Fruit fly (Drosophila melanogaster) whole organism, wandering third instar larva: Measurements from ENCODE around the gene sw.

Experiments used
- Abd-B ChIP-seq: fragments of >200 bp; optimal IDR thresholded peaks from 2 replicates; lab custom pipeline; 2017; ENCODE audit warnings: missing biosample characterization, missing genetic modification characterization
- CG32264 ChIP-seq: fragments of 200-800 bp; sonication (Bioruptor generic); optimal IDR thresholded peaks from 2 replicates; lab custom pipeline; 2016; ENCODE audit warnings: missing biosample characterization, missing genetic modification characterization
- CG9705 ChIP-seq: fragments of 200-800 bp; sonication (Bioruptor generic); optimal IDR thresholded peaks from 2 replicates; lab custom pipeline; 2018; ENCODE audit warnings: missing biosample characterization, mild to moderate bottlenecking, missing genetic modification characterization
- CrebA ChIP-seq: fragments of 200-800 bp; sonication (Bioruptor generic); optimal IDR thresholded peaks from 2 replicates; lab custom pipeline; 2016; ENCODE audit warnings: missing biosample characterization, mild to moderate bottlenecking, missing genetic modification characterization, borderline replicate concordance
- Dfd ChIP-seq: fragments of >200 bp; optimal IDR thresholded peaks from 2 replicates; lab custom pipeline; 2017; ENCODE audit warnings: missing biosample characterization, missing genetic modification characterization
- Dif ChIP-seq: fragments of 200-275, 200-300 bp; sonication (Bioruptor generic); optimal IDR thresholded peaks from 2 replicates; lab custom pipeline; 2018; ENCODE audit warnings: missing biosample characterization, missing genetic modification characterization; ENCODE audit not compliant: partially characterized antibody
- GATAd ChIP-seq: sonication (Bioruptor generic); optimal IDR thresholded peaks from 2 replicates; lab custom pipeline; 2016; ENCODE audit warnings: missing biosample characterization, missing genetic modification characterization
- HLH106 ChIP-seq: fragments of 200-800 bp; optimal IDR thresholded peaks from 3 replicates; lab custom pipeline; 2019; ENCODE audit warnings: missing biosample characterization, mild to moderate bottlenecking, missing genetic modification characterization, moderate library complexity
- Hnf4 ChIP-seq: fragments of 200-800 bp; sonication (Bioruptor generic); optimal IDR thresholded peaks from 2 replicates; lab custom pipeline; 2016; ENCODE audit warnings: missing biosample characterization, mild to moderate bottlenecking, missing genetic modification characterization
- Hr78 ChIP-seq: fragments of >200 bp; optimal IDR thresholded peaks from 2 replicates; lab custom pipeline; 2017; ENCODE audit warnings: missing biosample characterization, missing genetic modification characterization
- Hr83 ChIP-seq: fragments of 200-300 bp; sonication (Bioruptor generic); optimal IDR thresholded peaks from 2 replicates; lab custom pipeline; 2016; ENCODE audit warnings: missing biosample characterization, mild to moderate bottlenecking, missing genetic modification characterization, moderate library complexity; ENCODE audit not compliant: poor library complexity, severe bottlenecking
- Jra ChIP-seq: sonication (Bioruptor generic); optimal IDR thresholded peaks from 2 replicates; lab custom pipeline; 2016; ENCODE audit warnings: missing biosample characterization, missing genetic modification characterization
- Mio ChIP-seq: sonication (Bioruptor generic); optimal IDR thresholded peaks from 2 replicates; lab custom pipeline; 2016; ENCODE audit warnings: missing biosample characterization, missing genetic modification characterization
- Myc ChIP-seq: fragments of >200 bp; optimal IDR thresholded peaks from 2 replicates; lab custom pipeline; 2017
- N ChIP-seq: fragments of >200 bp; optimal IDR thresholded peaks from 2 replicates; lab custom pipeline; 2018; ENCODE audit warnings: missing biosample characterization, missing external identifiers, missing genetic modification characterization
- OdsH ChIP-seq: fragments of 200-800 bp; sonication (Bioruptor generic); optimal IDR thresholded peaks from 2 replicates; lab custom pipeline; 2016; ENCODE audit warnings: missing biosample characterization, mild to moderate bottlenecking, missing genetic modification characterization
- Rel ChIP-seq, 2 experiments: fragments of 200-800 bp; sonication (Bioruptor generic) in 1 of 2; optimal IDR thresholded peaks; 2 replicates in 1 of 2; 3 replicates in 1 of 2; lab custom pipeline; 2016 to 2019; ENCODE audit warnings: mild to moderate bottlenecking in 2 of 2, missing biosample characterization in 2 of 2, missing genetic modification characterization in 2 of 2, moderate library complexity in 1 of 2
- Sp1 ChIP-seq: fragments of 200-800 bp; sonication (Bioruptor generic); optimal IDR thresholded peaks from 3 replicates; lab custom pipeline; 2019; ENCODE audit warnings: missing biosample characterization, mild to moderate bottlenecking, missing genetic modification characterization, moderate library complexity
- Vsx2 ChIP-seq: fragments of 200-300, 225-300 bp; sonication (Bioruptor generic); optimal IDR thresholded peaks from 2 replicates; lab custom pipeline; 2018; ENCODE audit warnings: missing biosample characterization, missing genetic modification characterization; ENCODE audit not compliant: partially characterized antibody
- br ChIP-seq: fragments of 200-800 bp; sonication (Bioruptor generic); optimal IDR thresholded peaks from 2 replicates; lab custom pipeline; 2016; ENCODE audit warnings: missing biosample characterization, missing genetic modification characterization
- brk ChIP-seq: fragments of 200-800 bp; sonication (Bioruptor generic); optimal IDR thresholded peaks from 2 replicates; lab custom pipeline; 2016; ENCODE audit warnings: missing biosample characterization, mild to moderate bottlenecking, missing genetic modification characterization
- dl ChIP-seq, 2 experiments: fragments of 175-275, 200-275 bp in 1 of 2; fragments of 200-275 bp in 1 of 2; sonication (Bioruptor generic); optimal IDR thresholded peaks; lab custom pipeline; 2018; ENCODE audit warnings: mild to moderate bottlenecking in 2 of 2, missing biosample characterization in 2 of 2, missing genetic modification characterization in 2 of 2, moderate library complexity in 2 of 2; ENCODE audit not compliant: partially characterized antibody in 2 of 2, insufficient read depth in 1 of 2
- dmrt93B ChIP-seq: fragments of 200-800 bp; sonication (Bioruptor generic); optimal IDR thresholded peaks from 2 replicates; lab custom pipeline; 2018; ENCODE audit warnings: missing biosample characterization, mild to moderate bottlenecking, missing genetic modification characterization
- dsf ChIP-seq: sonication (Bioruptor generic); optimal IDR thresholded peaks from 2 replicates; lab custom pipeline; 2016; ENCODE audit warnings: missing biosample characterization, missing genetic modification characterization, borderline replicate concordance
- ey ChIP-seq: fragments of 200-800 bp; sonication (Bioruptor generic); optimal IDR thresholded peaks from 2 replicates; lab custom pipeline; 2016; ENCODE audit warnings: missing biosample characterization, missing genetic modification characterization
- foxo ChIP-seq, 2 experiments: fragments of 200-800 bp; sonication (Bioruptor generic); optimal IDR thresholded peaks; 2 replicates in 1 of 2; 3 replicates in 1 of 2; lab custom pipeline; 2016 to 2017; ENCODE audit warnings: missing biosample characterization in 2 of 2, missing genetic modification characterization in 2 of 2
- fru ChIP-seq: fragments of 200-800 bp; sonication (Bioruptor generic); optimal IDR thresholded peaks from 3 replicates; lab custom pipeline; 2016; ENCODE audit warnings: missing biosample characterization, mild to moderate bottlenecking, missing genetic modification characterization
- h ChIP-seq: fragments of 200-800 bp; sonication (Bioruptor generic); optimal IDR thresholded peaks from 3 replicates; lab custom pipeline; 2016; ENCODE audit warnings: missing biosample characterization, mild to moderate bottlenecking, missing genetic modification characterization
- jim ChIP-seq: fragments of 175-275, 200-325 bp; sonication (Bioruptor generic); optimal IDR thresholded peaks from 2 replicates; lab custom pipeline; 2016; ENCODE audit warnings: missing biosample characterization, mild to moderate bottlenecking, missing genetic modification characterization
- lola ChIP-seq: fragments of >200 bp; optimal IDR thresholded peaks from 2 replicates; lab custom pipeline; 2017; ENCODE audit warnings: missing biosample characterization, missing genetic modification characterization
- pan ChIP-seq: fragments of >200 bp; optimal IDR thresholded peaks from 2 replicates; lab custom pipeline; 2017
- psq ChIP-seq: fragments of 200-800 bp; sonication (Bioruptor generic); optimal IDR thresholded peaks from 3 replicates; lab custom pipeline; 2017; ENCODE audit warnings: missing biosample characterization, mild to moderate bottlenecking, missing genetic modification characterization, moderate library complexity
- rgr ChIP-seq: fragments of 200-800 bp; sonication (Bioruptor generic); optimal IDR thresholded peaks from 3 replicates; lab custom pipeline; 2016; ENCODE audit warnings: missing biosample characterization, mild to moderate bottlenecking, missing genetic modification characterization
- sage ChIP-seq: fragments of 200-800 bp; sonication (Bioruptor generic); optimal IDR thresholded peaks from 2 replicates; lab custom pipeline; 2016; ENCODE audit warnings: missing biosample characterization, mild to moderate bottlenecking, missing genetic modification characterization
- sv ChIP-seq: fragments of 200-800 bp; sonication (Bioruptor generic); optimal IDR thresholded peaks from 3 replicates; lab custom pipeline; 2016; ENCODE audit warnings: missing biosample characterization, missing genetic modification characterization
- tai ChIP-seq: sonication (Bioruptor generic); optimal IDR thresholded peaks from 2 replicates; lab custom pipeline; 2016; ENCODE audit warnings: missing biosample characterization, missing genetic modification characterization
- usp ChIP-seq: fragments of >200 bp; optimal IDR thresholded peaks from 2 replicates; lab custom pipeline; 2017; ENCODE audit warnings: missing biosample characterization, missing genetic modification characterization
- woc ChIP-seq: sonication (Bioruptor generic); optimal IDR thresholded peaks from 2 replicates; lab custom pipeline; 2016; ENCODE audit warnings: missing biosample characterization, mild to moderate bottlenecking, missing genetic modification characterization

sw gene

dm6 chrX:20235794-20236513 is at the start of gene sw:
Gene sw (minus strand): TSS chrX:20236382.
- no peak for TF ChIP-seq dsf (GFP tag; lab: Kevin White, UChicago)
- TF ChIP-seq br (GFP tag; lab: Kevin White, UChicago): peak; percentile 54
- TF ChIP-seq lola (GFP tag; lab: Kevin White, UChicago): no peak
- peak; percentile 43 for TF ChIP-seq Sp1 (GFP tag; lab: Kevin White, UChicago)
- peak; percentile 31 for TF ChIP-seq h (GFP tag; lab: Kevin White, UChicago)
- no peak for TF ChIP-seq Mio (GFP tag; lab: Kevin White, UChicago)
- TF ChIP-seq Abd-B (GFP tag; lab: Kevin White, UChicago): no peak
- no peak for TF ChIP-seq jim (GFP tag; lab: Kevin White, UChicago)
- TF ChIP-seq Hr83: no peak
- TF ChIP-seq CG32264: no peak
- peak in 1 of 2 experiments; percentile 53 for TF ChIP-seq foxo (GFP tag; optimal IDR thresholded peaks at IDR 0.05; lab: Kevin White, UChicago)
- TF ChIP-seq Hr78: no peak
- no peak for TF ChIP-seq GATAd (GFP tag; lab: Kevin White, UChicago)
- TF ChIP-seq rgr (GFP tag; lab: Kevin White, UChicago): peak; percentile 26
- peak; percentile 56 for TF ChIP-seq ey
- TF ChIP-seq CG9705 (GFP tag; lab: Kevin White, UChicago): peak; percentile 52
- peak; percentile 73 for TF ChIP-seq fru (GFP tag; lab: Kevin White, UChicago)
- TF ChIP-seq psq (GFP tag; lab: Kevin White, UChicago): peak; percentile 13
- TF ChIP-seq usp (GFP tag; lab: Kevin White, UChicago): no peak
- TF ChIP-seq sage (GFP tag; lab: Kevin White, UChicago): no peak
- TF ChIP-seq HLH106 (tag; lab: Kevin White, UChicago): peak; percentile 76
- no peak for TF ChIP-seq N
- TF ChIP-seq dl (GFP tag; optimal IDR thresholded peaks at IDR 0.05; lab: Kevin White, UChicago; ENCODE audit: insufficient read depth in 1 of 2, partially characterized antibody in 2 of 2): no peak
- TF ChIP-seq sv (GFP tag; lab: Kevin White, UChicago): peak; percentile 17
- TF ChIP-seq CrebA (GFP tag; lab: Kevin White, UChicago): no peak
- no peak for TF ChIP-seq Rel (GFP tag; optimal IDR thresholded peaks at IDR 0.05; lab: Kevin White, UChicago)
- no peak for TF ChIP-seq Rel (tag; optimal IDR thresholded peaks at IDR 0.05; lab: Kevin White, UChicago)
- TF ChIP-seq Jra (GFP tag; lab: Kevin White, UChicago): peak; percentile 46
- no peak for TF ChIP-seq Dfd (GFP tag; lab: Kevin White, UChicago)
- peak; percentile 39 for TF ChIP-seq tai
- no peak for TF ChIP-seq Myc
- TF ChIP-seq OdsH (GFP tag; lab: Kevin White, UChicago): no peak
- TF ChIP-seq Vsx2 (GFP tag; lab: Kevin White, UChicago): no peak
- TF ChIP-seq dmrt93B (GFP tag; lab: Kevin White, UChicago): peak; percentile 47
- no peak for TF ChIP-seq brk
- TF ChIP-seq Dif: no peak
- no peak for TF ChIP-seq pan (lab: Kevin White, UChicago)
- peak; percentile 78 for TF ChIP-seq woc (GFP tag; lab: Kevin White, UChicago)
- TF ChIP-seq Hnf4 (GFP tag; lab: Kevin White, UChicago): peak; percentile 57

- TF ChIP-seq Sp1 (GFP tag; lab: Kevin White, UChicago): no peak
- no peak for TF ChIP-seq Dif
- no peak for TF ChIP-seq Hnf4 (GFP tag; lab: Kevin White, UChicago)
- no peak for TF ChIP-seq brk
- no peak for TF ChIP-seq sage (GFP tag; lab: Kevin White, UChicago)
- no peak for TF ChIP-seq Myc
- no peak for TF ChIP-seq N
- TF ChIP-seq br (GFP tag; lab: Kevin White, UChicago): no peak
- TF ChIP-seq CG32264: no peak
- TF ChIP-seq Mio (GFP tag; lab: Kevin White, UChicago): no peak
- TF ChIP-seq tai: no peak
- TF ChIP-seq usp (GFP tag; lab: Kevin White, UChicago): no peak
- TF ChIP-seq Abd-B (GFP tag; lab: Kevin White, UChicago): no peak
- TF ChIP-seq woc (GFP tag; lab: Kevin White, UChicago): no peak
- no peak for TF ChIP-seq dl (GFP tag; optimal IDR thresholded peaks at IDR 0.05; lab: Kevin White, UChicago; ENCODE audit: insufficient read depth in 1 of 2, partially characterized antibody in 2 of 2)
- no peak for TF ChIP-seq fru (GFP tag; lab: Kevin White, UChicago)
- no peak for TF ChIP-seq Jra (GFP tag; lab: Kevin White, UChicago)
- TF ChIP-seq foxo (GFP tag; optimal IDR thresholded peaks at IDR 0.05; lab: Kevin White, UChicago): no peak
- no peak for TF ChIP-seq lola (GFP tag; lab: Kevin White, UChicago)
These were observed 33.5 kb upstream of the sw start, which contains the start of gene Inx6 for dm6 chrX:20269669-20270068. Gene Inx6 (minus strand): TSS chrX:20269769.
